Fruit fly (Drosophila melanogaster) whole organism, embryonic: ENCODE data around the gene NANS.
A peak's percentile ranks its signal among the peaks of the same experiment; 100 is the strongest.

Experiments used
- Asciz ChIP-seq: fragments of 200-800 bp; sonication (Bioruptor generic); optimal IDR thresholded peaks from 2 replicates; lab custom pipeline; 2017; ENCODE audit warnings: missing biosample characterization, mild to moderate bottlenecking, missing genetic modification characterization, missing genetic modification reagents
- CG10543 ChIP-seq: fragments of 200-800 bp; sonication (Bioruptor generic); optimal IDR thresholded peaks from 3 replicates; lab custom pipeline; 2017; ENCODE audit warnings: missing biosample characterization, mild to moderate bottlenecking, missing genetic modification characterization, moderate library complexity
- CG11560 ChIP-seq: fragments of 200-800 bp; sonication (Bioruptor generic); IDR thresholded peaks from 3 replicates; pipeline ENCODE4 v1.3.6; 2022; ENCODE audit warnings: missing biosample characterization, missing genetic modification characterization
- CG11695 ChIP-seq: fragments of 200-800 bp; sonication (Bioruptor generic); IDR thresholded peaks from 3 replicates; pipeline ENCODE4 v1.3.6; 2022; ENCODE audit warnings: missing biosample characterization, missing genetic modification characterization
- CG13624 ChIP-seq: fragments of 200-800 bp; sonication (Bioruptor generic); optimal IDR thresholded peaks from 2 replicates; lab custom pipeline; 2016; ENCODE audit warnings: missing biosample characterization, missing genetic modification characterization
- CG14050 ChIP-seq: fragments of 200-800 bp; sonication (Bioruptor generic); IDR thresholded peaks from 3 replicates; pipeline ENCODE4 v1.3.6; 2022; ENCODE audit warnings: missing biosample characterization, missing genetic modification characterization
- CG14667 ChIP-seq: fragments of 200-800 bp; sonication (Bioruptor generic); IDR thresholded peaks from 2 replicates; pipeline ENCODE4 v1.3.6; 2022; ENCODE audit warnings: missing biosample characterization, missing genetic modification characterization
- CG1602 ChIP-seq: fragments of 200-800 bp; sonication (Bioruptor generic); optimal IDR thresholded peaks from 3 replicates; lab custom pipeline; 2016; ENCODE audit warnings: missing biosample characterization, missing genetic modification characterization
- CG16815 ChIP-seq: fragments of 200-800 bp; sonication (Bioruptor generic); optimal IDR thresholded peaks from 3 replicates; lab custom pipeline; 2017; ENCODE audit warnings: missing biosample characterization, mild to moderate bottlenecking, missing genetic modification characterization
- CG16863 ChIP-seq: fragments of 200-800 bp; sonication (Bioruptor generic); optimal IDR thresholded peaks from 3 replicates; lab custom pipeline; 2016; ENCODE audit warnings: missing biosample characterization, missing genetic modification characterization
- CG17361 ChIP-seq: fragments of 200-800 bp; sonication (Bioruptor generic); IDR thresholded peaks from 3 replicates; pipeline ENCODE4 v1.3.6; 2022; ENCODE audit warnings: missing biosample characterization, missing genetic modification characterization
- CG17612 ChIP-seq: fragments of 200-800 bp; sonication (Bioruptor generic); IDR thresholded peaks from 2 replicates; pipeline ENCODE4 v1.3.6; 2022; ENCODE audit warnings: missing biosample characterization, missing genetic modification characterization
- CG31388 ChIP-seq: fragments of 200-800 bp; sonication (Bioruptor generic); optimal IDR thresholded peaks from 2 replicates; lab custom pipeline; 2016; ENCODE audit warnings: missing biosample characterization, missing genetic modification characterization
- CG3281 ChIP-seq: fragments of 200-800 bp; sonication (Bioruptor generic); optimal IDR thresholded peaks from 3 replicates; lab custom pipeline; 2017; ENCODE audit warnings: missing biosample characterization, mild to moderate bottlenecking, missing genetic modification characterization
- CG42726 ChIP-seq: fragments of 200-800 bp; sonication (Bioruptor generic); IDR thresholded peaks from 2 replicates; pipeline ENCODE4 v1.3.6; 2022; ENCODE audit warnings: missing biosample characterization, missing genetic modification characterization; ENCODE audit not compliant: partially characterized antibody
- CG43689 ChIP-seq: fragments of 200-800 bp; sonication (Bioruptor generic); IDR thresholded peaks from 2 replicates; pipeline ENCODE4 v1.3.6; 2022; ENCODE audit warnings: missing biosample characterization, missing genetic modification characterization
- CG4424 ChIP-seq: fragments of 200-800 bp; sonication (Bioruptor generic); optimal IDR thresholded peaks from 3 replicates; lab custom pipeline; 2016; ENCODE audit warnings: missing biosample characterization, missing genetic modification characterization
- CG6254 ChIP-seq: fragments of 200-800 bp; sonication (Bioruptor generic); optimal IDR thresholded peaks from 3 replicates; lab custom pipeline; 2017; ENCODE audit warnings: mild to moderate bottlenecking, missing biosample characterization, missing genetic modification reagents, missing genetic modification characterization
- CG6654 ChIP-seq: fragments of 200-800 bp; sonication (Bioruptor generic); optimal IDR thresholded peaks from 2 replicates; lab custom pipeline; 2017; ENCODE audit warnings: missing biosample characterization, mild to moderate bottlenecking, missing genetic modification characterization
- CG7372 ChIP-seq: fragments of 200-800 bp; sonication (Bioruptor generic); IDR thresholded peaks from 2 replicates; pipeline ENCODE4 v1.3.6; 2022; ENCODE audit warnings: missing biosample characterization, missing genetic modification characterization
- CG8089 ChIP-seq: fragments of 200-800 bp; sonication (Bioruptor generic); optimal IDR thresholded peaks from 3 replicates; lab custom pipeline; 2016; ENCODE audit warnings: missing biosample characterization, missing genetic modification characterization
- CG8924 ChIP-seq: fragments of 200-800 bp; optimal IDR thresholded peaks from 3 replicates; lab custom pipeline; 2019; ENCODE audit warnings: missing biosample characterization, mild to moderate bottlenecking, missing genetic modification characterization, moderate library complexity
- Dll ChIP-seq: fragments of 200-800 bp; sonication (Bioruptor generic); IDR thresholded peaks from 4 replicates; pipeline ENCODE4 v1.3.6; 2022; ENCODE audit warnings: missing biosample characterization, missing genetic modification characterization; ENCODE audit not compliant: partially characterized antibody
- HLH3B ChIP-seq: fragments of 200-800 bp; sonication (Bioruptor generic); IDR thresholded peaks from 2 replicates; pipeline ENCODE4 v1.3.6; 2022; ENCODE audit warnings: missing biosample characterization, missing genetic modification characterization
- HmgD ChIP-seq: fragments of 200-800 bp; sonication (Bioruptor generic); optimal IDR thresholded peaks from 3 replicates; lab custom pipeline; 2016; ENCODE audit warnings: missing biosample characterization, missing genetic modification characterization
- HmgZ ChIP-seq: fragments of 200-800 bp; sonication (Bioruptor generic); optimal IDR thresholded peaks from 2 replicates; lab custom pipeline; 2018; ENCODE audit warnings: missing biosample characterization, mild to moderate bottlenecking, missing genetic modification characterization
- Lpt ChIP-seq: fragments of >200 bp; optimal IDR thresholded peaks from 2 replicates; lab custom pipeline; 2018; ENCODE audit warnings: missing biosample characterization, missing genetic modification characterization
- MESR4 ChIP-seq: fragments of 200-800 bp; sonication (Bioruptor generic); optimal IDR thresholded peaks from 2 replicates; lab custom pipeline; 2018; ENCODE audit warnings: missing biosample characterization, mild to moderate bottlenecking, missing genetic modification characterization, moderate library complexity
- Oaz ChIP-seq: fragments of 200-800 bp; sonication (Bioruptor generic); IDR thresholded peaks from 2 replicates; pipeline ENCODE4 v1.3.6; 2022; ENCODE audit warnings: missing biosample characterization, missing genetic modification characterization
- Oli ChIP-seq: fragments of 200-800 bp; sonication (Bioruptor generic); optimal IDR thresholded peaks from 2 replicates; lab custom pipeline; 2018; ENCODE audit warnings: missing biosample characterization, mild to moderate bottlenecking, missing genetic modification characterization, moderate library complexity
- PHDP ChIP-seq: fragments of 200-800 bp; sonication (Bioruptor generic); optimal IDR thresholded peaks from 3 replicates; lab custom pipeline; 2018; ENCODE audit warnings: missing biosample characterization, mild to moderate bottlenecking, missing genetic modification characterization, moderate library complexity
- Sox100B ChIP-seq: fragments of 200-800 bp; sonication (Bioruptor generic); optimal IDR thresholded peaks from 3 replicates; lab custom pipeline; 2018; ENCODE audit warnings: missing biosample characterization, mild to moderate bottlenecking, missing genetic modification characterization
- Sox102F ChIP-seq: fragments of 200-800 bp; sonication (Bioruptor generic); optimal IDR thresholded peaks from 2 replicates; lab custom pipeline; 2018; ENCODE audit warnings: missing biosample characterization, mild to moderate bottlenecking, missing genetic modification characterization, moderate library complexity
- Taf1 ChIP-seq: fragments of 200-800 bp; sonication (Bioruptor generic); IDR thresholded peaks from 2 replicates; pipeline ENCODE4 v1.3.6; 2022; ENCODE audit warnings: missing biosample characterization, missing genetic modification characterization
- ap ChIP-seq: fragments of 200-800 bp; sonication (Bioruptor generic); IDR thresholded peaks from 2 replicates; pipeline ENCODE4 v1.3.6; 2022; ENCODE audit warnings: missing biosample characterization, missing genetic modification characterization
- ase ChIP-seq: fragments of 200-800 bp; sonication (Bioruptor generic); IDR thresholded peaks from 3 replicates; pipeline ENCODE4 v1.3.6; 2022; ENCODE audit warnings: missing biosample characterization, missing genetic modification characterization
- bbx ChIP-seq: fragments of 200-800 bp; sonication (Bioruptor generic); IDR thresholded peaks from 2 replicates; pipeline ENCODE4 v1.3.6; 2022; ENCODE audit warnings: missing biosample characterization, missing genetic modification characterization; ENCODE audit not compliant: partially characterized antibody
- esg ChIP-seq: fragments of 200-800 bp; sonication (Bioruptor generic); conservative IDR thresholded peaks from 2 replicates; pipeline ENCODE4 v1.3.6; 2022; ENCODE audit warnings: missing biosample characterization, missing genetic modification characterization
- exex ChIP-seq: fragments of 200-800 bp; sonication (Bioruptor generic); optimal IDR thresholded peaks from 4 replicates; lab custom pipeline; 2018; ENCODE audit warnings: missing biosample characterization, mild to moderate bottlenecking, missing genetic modification characterization, moderate library complexity
- fru ChIP-seq: fragments of >200 bp; optimal IDR thresholded peaks from 2 replicates; lab custom pipeline; 2017
- gsb-n ChIP-seq: fragments of 200-800 bp; sonication (Bioruptor generic); optimal IDR thresholded peaks from 3 replicates; lab custom pipeline; 2018; ENCODE audit warnings: missing biosample characterization, mild to moderate bottlenecking, missing genetic modification characterization
- h ChIP-seq: fragments of >200 bp; optimal IDR thresholded peaks from 2 replicates; lab custom pipeline; 2017
- hkb ChIP-seq, 2 experiments: fragments of 200-800 bp in 1 of 2; fragments of >200 bp in 1 of 2; sonication (Bioruptor generic) in 1 of 2; IDR thresholded peaks in 1 of 2; optimal IDR thresholded peaks in 1 of 2; 2 replicates each; pipeline versions ENCODE4 v1.3.6 to Lab custom; 2017 to 2022; ENCODE audit warnings: missing biosample characterization in 1 of 2, missing genetic modification characterization in 1 of 2
- ken ChIP-seq: fragments of 200-800 bp; sonication (Bioruptor generic); IDR thresholded peaks from 3 replicates; pipeline ENCODE4 v1.3.6; 2022; ENCODE audit warnings: missing biosample characterization, missing genetic modification characterization
- org-1 ChIP-seq: fragments of 200-800 bp; sonication (Bioruptor generic); optimal IDR thresholded peaks from 2 replicates; lab custom pipeline; 2017; ENCODE audit warnings: missing biosample characterization, missing genetic modification characterization
- pita ChIP-seq: fragments of 200-800 bp; sonication (Bioruptor generic); optimal IDR thresholded peaks from 2 replicates; lab custom pipeline; 2017; ENCODE audit warnings: missing biosample characterization, mild to moderate bottlenecking, missing genetic modification characterization
- pzg ChIP-seq: fragments of 200-800 bp; sonication (Bioruptor generic); optimal IDR thresholded peaks from 3 replicates; lab custom pipeline; 2018; ENCODE audit warnings: missing biosample characterization, mild to moderate bottlenecking, missing genetic modification characterization, moderate library complexity
- shn ChIP-seq: fragments of 200-800 bp; sonication (Bioruptor generic); optimal IDR thresholded peaks from 3 replicates; lab custom pipeline; 2016; ENCODE audit warnings: missing biosample characterization, missing genetic modification characterization
- ssp ChIP-seq: fragments of 200-800 bp; sonication (Bioruptor generic); IDR thresholded peaks from 2 replicates; pipeline ENCODE4 v1.3.6; 2022; ENCODE audit warnings: missing biosample characterization, missing genetic modification characterization
- stwl ChIP-seq: fragments of 200-800 bp; sonication (Bioruptor generic); optimal IDR thresholded peaks from 3 replicates; lab custom pipeline; 2018; ENCODE audit warnings: missing biosample characterization, mild to moderate bottlenecking, missing genetic modification characterization, moderate library complexity
- tup ChIP-seq: fragments of 200-800 bp; sonication (Bioruptor generic); optimal IDR thresholded peaks from 2 replicates; lab custom pipeline; 2016; ENCODE audit warnings: missing biosample characterization, mild to moderate bottlenecking, missing genetic modification characterization, moderate library complexity
- twi ChIP-seq: fragments of 200-800 bp; optimal IDR thresholded peaks from 2 replicates; lab custom pipeline; 2019; ENCODE audit warnings: missing biosample characterization, mild to moderate bottlenecking, missing genetic modification characterization, moderate library complexity

Gene NANS

dm6 chr3R:12451376-12451775, 25.0 kb downstream of the NANS start (continued):
- no peak for TF ChIP-seq ssp
- peak; percentile 40 for TF ChIP-seq PHDP (tag; lab: Kevin White, UChicago)
- TF ChIP-seq MESR4 = no peak
- TF ChIP-seq ase (GFP tag; lab: Robert Waterston, UW) = no peak; the same call in 2 of the 3 replicates
- no peak for TF ChIP-seq bbx (GFP tag; lab: Robert Waterston, UW)
- peak; percentile 5 for TF ChIP-seq CG8924 (tag; lab: Kevin White, UChicago)
- TF ChIP-seq tup (GFP tag; lab: Kevin White, UChicago) = no peak
- peak; percentile 35; the same call in 1 of the 2 replicates for TF ChIP-seq ap (GFP tag; lab: Robert Waterston, UW)
- TF ChIP-seq HLH3B (GFP tag; lab: Robert Waterston, UW) = peak; percentile 42; the same call in 1 of the 2 replicates
- TF ChIP-seq CG16815 (GFP tag; lab: Kevin White, UChicago) = no peak
- no peak for TF ChIP-seq fru (lab: Kevin White, UChicago)
- no peak for TF ChIP-seq CG6654 (GFP tag; lab: Kevin White, UChicago)
- no peak for TF ChIP-seq CG11560
- no peak for TF ChIP-seq pita (GFP tag; lab: Kevin White, UChicago)
- TF ChIP-seq CG14050 (GFP tag; lab: Robert Waterston, UW) = peak; percentile 41; the same call in 2 of the 3 replicates
- TF ChIP-seq CG7372 (GFP tag; lab: Robert Waterston, UW) = no peak
- no peak for TF ChIP-seq CG31388 (GFP tag; lab: Kevin White, UChicago)
- no peak for TF ChIP-seq Dll (GFP tag; lab: Robert Waterston, UW)
- TF ChIP-seq CG16863 (GFP tag; lab: Kevin White, UChicago) = peak; percentile 25
- no peak for TF ChIP-seq pzg (GFP tag; lab: Kevin White, UChicago)
- TF ChIP-seq stwl (tag; lab: Kevin White, UChicago) = no peak
- TF ChIP-seq CG42726 = no peak
- TF ChIP-seq exex (tag; lab: Kevin White, UChicago) = no peak
- no peak for TF ChIP-seq org-1 (GFP tag; lab: Kevin White, UChicago)
- TF ChIP-seq twi (tag; lab: Kevin White, UChicago) = no peak
- TF ChIP-seq Sox100B = no peak
- no peak for TF ChIP-seq CG17361 (GFP tag; lab: Robert Waterston, UW)
- TF ChIP-seq HmgZ (tag; lab: Kevin White, UChicago) = no peak
- TF ChIP-seq Taf1 (GFP tag; lab: Robert Waterston, UW) = no peak
- no peak for TF ChIP-seq Oaz (GFP tag; lab: Robert Waterston, UW)
- no peak for TF ChIP-seq Lpt (GFP tag; lab: Kevin White, UChicago)
- TF ChIP-seq esg (GFP tag; lab: Robert Waterston, UW) = peak; percentile 39; the same call in 1 of the 2 replicates
- no peak for TF ChIP-seq CG14667 (GFP tag; lab: Robert Waterston, UW)
- no peak for TF ChIP-seq CG8089 (GFP tag; lab: Kevin White, UChicago)
- TF ChIP-seq CG4424 (GFP tag; lab: Kevin White, UChicago) = peak; percentile 41
- no peak for TF ChIP-seq shn (GFP tag; lab: Kevin White, UChicago)
- TF ChIP-seq hkb (optimal IDR thresholded peaks at IDR 0.05; lab: Kevin White, UChicago) = no peak
- TF ChIP-seq hkb (GFP tag; IDR thresholded peaks at IDR 0.05; lab: Robert Waterston, UW) = peak; percentile 62
- TF ChIP-seq gsb-n (tag; lab: Kevin White, UChicago) = no peak
- TF ChIP-seq CG1602 = no peak
- TF ChIP-seq Oli (tag; lab: Kevin White, UChicago) = peak; percentile 58
- TF ChIP-seq CG10543 (GFP tag; lab: Kevin White, UChicago) = no peak
- peak; percentile 73 for TF ChIP-seq Sox102F (GFP tag; lab: Kevin White, UChicago)
- peak; percentile 21 for TF ChIP-seq Asciz
- TF ChIP-seq CG6254 (GFP tag; lab: Kevin White, UChicago) = no peak
- no peak for TF ChIP-seq HmgD (GFP tag; lab: Kevin White, UChicago)
- TF ChIP-seq CG11695 (GFP tag; lab: Robert Waterston, UW) = no peak
- no peak for TF ChIP-seq CG13624 (GFP tag; lab: Kevin White, UChicago)
- TF ChIP-seq CG43689 (GFP tag; lab: Robert Waterston, UW) = no peak
- peak; percentile 14 for TF ChIP-seq CG3281
- TF ChIP-seq h = no peak
- no peak for TF ChIP-seq ken (GFP tag; lab: Robert Waterston, UW)
- no peak for TF ChIP-seq CG17612 (GFP tag; lab: Robert Waterston, UW)
